Worm (Caenorhabditis elegans): ENCODE results near the gene clc-22.

The clc-22 gene

ce11 chrII:3986906-3987305 is 9.0 kb downstream of the clc-22 start, which contains the start of gene K10G6.5:
TSS of gene K10G6.5 (plus strand) at chrII:3987250.
- TF ChIP-seq ztf-29 (GFP tag; IDR thresholded peaks at IDR 0.05) (no peak), klf-2 (GFP tag; conservative IDR thresholded peaks at IDR 0.05) (no peak), flt-1 (GFP tag; IDR thresholded peaks at IDR 0.05) (no peak), cog-1 (tag; optimal IDR thresholded peaks at IDR 0.05) (no peak), ztf-23 (GFP tag; IDR thresholded peaks at IDR 0.05) (no peak), tab-1 (GFP tag; IDR thresholded peaks at IDR 0.05) (no peak), T22C8.4 (GFP tag; IDR thresholded peaks at IDR 0.05) (no peak), med-1 (GFP tag; optimal IDR thresholded peaks at IDR 0.05; ENCODE audit: insufficient read depth) (no peak)

- no peak for TF ChIP-seq tab-1 (GFP tag; IDR thresholded peaks at IDR 0.05)
- no peak for TF ChIP-seq klf-2 (GFP tag; conservative IDR thresholded peaks at IDR 0.05)
- TF ChIP-seq ztf-29 (GFP tag; IDR thresholded peaks at IDR 0.05), result no peak
- no peak for TF ChIP-seq flt-1 (GFP tag; IDR thresholded peaks at IDR 0.05)
- no peak for TF ChIP-seq cog-1 (tag; optimal IDR thresholded peaks at IDR 0.05)
These were observed 11.6 kb downstream of the clc-22 start for ce11 chrII:3984242-3984641.

- TF ChIP-seq tab-1 (GFP tag; IDR thresholded peaks at IDR 0.05) (no peak), ztf-23 (GFP tag; IDR thresholded peaks at IDR 0.05) (no peak), ref-1 (GFP tag; conservative IDR thresholded peaks at IDR 0.05) (no peak), med-1 (GFP tag; optimal IDR thresholded peaks at IDR 0.05; ENCODE audit: insufficient read depth) (no peak), klf-2 (GFP tag; conservative IDR thresholded peaks at IDR 0.05) (no peak), cog-1 (tag; optimal IDR thresholded peaks at IDR 0.05) (no peak), T22C8.4 (GFP tag; IDR thresholded peaks at IDR 0.05) (no peak), flt-1 (GFP tag; IDR thresholded peaks at IDR 0.05) (no peak), ztf-29 (GFP tag; IDR thresholded peaks at IDR 0.05) (no peak)
These were observed 13.6 kb downstream of the clc-22 start, which contains the start of gene lin-31 for ce11 chrII:3982313-3982712. TSS of gene lin-31 (plus strand) at chrII:3982549.

ce11 chrII:3980373-3980772 is 15.5 kb downstream of the clc-22 start:
- no peak for TF ChIP-seq ztf-29 (GFP tag; IDR thresholded peaks at IDR 0.05)
- no peak for TF ChIP-seq flt-1 (GFP tag; IDR thresholded peaks at IDR 0.05)
- no peak for TF ChIP-seq med-1 (GFP tag; optimal IDR thresholded peaks at IDR 0.05; ENCODE audit: insufficient read depth)
- TF ChIP-seq ztf-23 (GFP tag; IDR thresholded peaks at IDR 0.05), result no peak
- no peak for TF ChIP-seq cog-1 (tag; optimal IDR thresholded peaks at IDR 0.05)
- TF ChIP-seq tab-1 (GFP tag; IDR thresholded peaks at IDR 0.05), result no peak
- TF ChIP-seq ref-1 (GFP tag; conservative IDR thresholded peaks at IDR 0.05), result no peak
- no peak for TF ChIP-seq klf-2 (GFP tag; conservative IDR thresholded peaks at IDR 0.05)
- TF ChIP-seq T22C8.4 (GFP tag; IDR thresholded peaks at IDR 0.05), result no peak

- no peak for TF ChIP-seq tab-1 (GFP tag; IDR thresholded peaks at IDR 0.05)
- TF ChIP-seq ztf-23 (GFP tag; IDR thresholded peaks at IDR 0.05), result no peak
- no peak for TF ChIP-seq ztf-29 (GFP tag; IDR thresholded peaks at IDR 0.05)
- no peak for TF ChIP-seq ref-1 (GFP tag; conservative IDR thresholded peaks at IDR 0.05)
- no peak for TF ChIP-seq med-1 (GFP tag; optimal IDR thresholded peaks at IDR 0.05; ENCODE audit: insufficient read depth)
- TF ChIP-seq cog-1 (tag; optimal IDR thresholded peaks at IDR 0.05), result no peak
- TF ChIP-seq T22C8.4 (GFP tag; IDR thresholded peaks at IDR 0.05), result no peak
- no peak for TF ChIP-seq flt-1 (GFP tag; IDR thresholded peaks at IDR 0.05)
- TF ChIP-seq klf-2 (GFP tag; conservative IDR thresholded peaks at IDR 0.05), result no peak
These were observed 17.7 kb downstream of the clc-22 start for ce11 chrII:3978198-3978597.

- no peak for TF ChIP-seq flt-1 (GFP tag; IDR thresholded peaks at IDR 0.05)
- no peak for TF ChIP-seq med-1 (GFP tag; optimal IDR thresholded peaks at IDR 0.05; ENCODE audit: insufficient read depth)
- TF ChIP-seq klf-2 (GFP tag; conservative IDR thresholded peaks at IDR 0.05), result no peak
- no peak for TF ChIP-seq ztf-29 (GFP tag; IDR thresholded peaks at IDR 0.05)
- TF ChIP-seq ref-1 (GFP tag; conservative IDR thresholded peaks at IDR 0.05), result no peak
- TF ChIP-seq tab-1 (GFP tag; IDR thresholded peaks at IDR 0.05), result no peak
- TF ChIP-seq ztf-23 (GFP tag; IDR thresholded peaks at IDR 0.05), result no peak
- TF ChIP-seq cog-1 (tag; optimal IDR thresholded peaks at IDR 0.05), result no peak
- TF ChIP-seq T22C8.4 (GFP tag; IDR thresholded peaks at IDR 0.05), result no peak
These were observed 19.9 kb downstream of the clc-22 start, which contains the start of gene dos-2 for ce11 chrII:3975942-3976341. TSS of gene dos-2 (plus strand) at chrII:3976242.

ce11 chrII:3974953-3975352 is 20.9 kb downstream of the clc-22 start, which contains the start of gene cank-26:
TSS of gene cank-26 (minus strand) at chrII:3975065.
- TF ChIP-seq ref-1 (GFP tag; conservative IDR thresholded peaks at IDR 0.05) (no peak), tab-1 (GFP tag; IDR thresholded peaks at IDR 0.05) (no peak), T22C8.4 (GFP tag; IDR thresholded peaks at IDR 0.05) (no peak), cog-1 (tag; optimal IDR thresholded peaks at IDR 0.05) (peak; percentile 32)

ce11 chrII:3972153-3972552 is 23.7 kb downstream of the clc-22 start, which contains the start of gene K10G6.9:
TSS of gene K10G6.9 (plus strand) at chrII:3972262.
- no peak for TF ChIP-seq klf-2 (GFP tag; conservative IDR thresholded peaks at IDR 0.05)
- no peak for TF ChIP-seq T22C8.4 (GFP tag; IDR thresholded peaks at IDR 0.05)
- no peak for TF ChIP-seq flt-1 (GFP tag; IDR thresholded peaks at IDR 0.05)
- no peak for TF ChIP-seq cog-1 (tag; optimal IDR thresholded peaks at IDR 0.05)
- no peak for TF ChIP-seq ref-1 (GFP tag; conservative IDR thresholded peaks at IDR 0.05)
- no peak for TF ChIP-seq ztf-23 (GFP tag; IDR thresholded peaks at IDR 0.05)
- TF ChIP-seq med-1 (GFP tag; optimal IDR thresholded peaks at IDR 0.05; ENCODE audit: insufficient read depth), result no peak

ce11 chrII:3968808-3969207 is 27.1 kb downstream of the clc-22 start:
- TF ChIP-seq cog-1 (tag; optimal IDR thresholded peaks at IDR 0.05) (no peak), klf-2 (GFP tag; conservative IDR thresholded peaks at IDR 0.05) (no peak), tab-1 (GFP tag; IDR thresholded peaks at IDR 0.05) (no peak), ztf-23 (GFP tag; IDR thresholded peaks at IDR 0.05) (no peak), flt-1 (GFP tag; IDR thresholded peaks at IDR 0.05) (no peak), T22C8.4 (GFP tag; IDR thresholded peaks at IDR 0.05) (no peak), ref-1 (GFP tag; conservative IDR thresholded peaks at IDR 0.05) (no peak), med-1 (GFP tag; optimal IDR thresholded peaks at IDR 0.05; ENCODE audit: insufficient read depth) (no peak), ztf-29 (GFP tag; IDR thresholded peaks at IDR 0.05) (no peak)

- 0 out of 2 replicates have a peak, but pooled peaks have one; percentile 11 for TF ChIP-seq tab-1 (GFP tag; IDR thresholded peaks at IDR 0.05)
- no peak for TF ChIP-seq med-1 (GFP tag; optimal IDR thresholded peaks at IDR 0.05; ENCODE audit: insufficient read depth)
These were observed 27.8 kb downstream of the clc-22 start for ce11 chrII:3968070-3968469.

Data from whole organism, midembryonic.